Worm (Caenorhabditis elegans) whole organism, mixed stage, embryonic: ENCODE results near the gene H03G16.7.

Experiments used
- ceh-43 ChIP-seq: fragments of 200-800 bp; sonication (Bioruptor generic); optimal IDR thresholded peaks from 2 replicates; lab custom pipeline; 2018; ENCODE audit warnings: mild to moderate bottlenecking, missing genetic modification characterization, moderate library complexity, missing compliant biosample characterization
- cnd-1 ChIP-seq: fragments of 200-800 bp; sonication (Bioruptor generic); optimal IDR thresholded peaks from 2 replicates; lab custom pipeline; 2018; ENCODE audit warnings: mild to moderate bottlenecking, missing genetic modification characterization, missing compliant biosample characterization
- nhr-76 ChIP-seq: sonication (generic microtip); optimal IDR thresholded peaks from 2 replicates; lab custom pipeline; 2017; ENCODE audit warnings: missing biosample characterization, missing genetic modification characterization
- pha-4 ChIP-seq: fragments of 150-350 bp; optimal IDR thresholded peaks from 2 replicates; lab custom pipeline; 2018; ENCODE audit warnings: missing biosample characterization, missing genetic modification reagents, missing genetic modification characterization

ce11 chrX:15047541-15047940 is 8.3 kb downstream of the H03G16.7 start:
- TF ChIP-seq cnd-1 (no peak), pha-4 (tag; lab: Kevin White, UChicago) (no peak), nhr-76 (tag; lab: Kevin White, UChicago) (no peak), ceh-43 (GFP tag; lab: Kevin White, UChicago) (no peak)
